Fruit fly (Drosophila melanogaster) whole organism, pupa: ENCODE data around the gene Jon25Biii.

Source experiments
- CG34367 ChIP-seq: fragments of 200-800 bp; sonication (Bioruptor generic); optimal IDR thresholded peaks from 2 replicates; lab custom pipeline; 2018; ENCODE audit warnings: missing biosample characterization, mild to moderate bottlenecking, missing genetic modification characterization
- CG4496 ChIP-seq: fragments of 200-800 bp; sonication (Bioruptor generic); IDR thresholded peaks from 3 replicates; pipeline ENCODE4 v1.3.6; 2022; ENCODE audit warnings: missing biosample characterization, missing genetic modification characterization
- CG8159 ChIP-seq: fragments of 200-800 bp; sonication (Bioruptor generic); optimal IDR thresholded peaks from 3 replicates; lab custom pipeline; 2018; ENCODE audit warnings: missing biosample characterization, mild to moderate bottlenecking, missing genetic modification characterization, moderate library complexity
- CG8301 ChIP-seq: fragments of 200-800 bp; sonication (Bioruptor generic); optimal IDR thresholded peaks from 2 replicates; lab custom pipeline; 2018; ENCODE audit warnings: missing biosample characterization, mild to moderate bottlenecking, missing genetic modification characterization
- EcR ChIP-seq: fragments of 200-800 bp; sonication (Bioruptor generic); optimal IDR thresholded peaks from 3 replicates; lab custom pipeline; 2019; ENCODE audit warnings: missing biosample characterization, missing genetic modification characterization, mild to moderate bottlenecking, moderate library complexity, missing genetic modification reagents
- rn ChIP-seq: fragments of 200-800 bp; sonication (Bioruptor generic); IDR thresholded peaks from 2 replicates; pipeline ENCODE4 v1.3.6; 2022; ENCODE audit warnings: missing biosample characterization, missing genetic modification characterization

DNA sequence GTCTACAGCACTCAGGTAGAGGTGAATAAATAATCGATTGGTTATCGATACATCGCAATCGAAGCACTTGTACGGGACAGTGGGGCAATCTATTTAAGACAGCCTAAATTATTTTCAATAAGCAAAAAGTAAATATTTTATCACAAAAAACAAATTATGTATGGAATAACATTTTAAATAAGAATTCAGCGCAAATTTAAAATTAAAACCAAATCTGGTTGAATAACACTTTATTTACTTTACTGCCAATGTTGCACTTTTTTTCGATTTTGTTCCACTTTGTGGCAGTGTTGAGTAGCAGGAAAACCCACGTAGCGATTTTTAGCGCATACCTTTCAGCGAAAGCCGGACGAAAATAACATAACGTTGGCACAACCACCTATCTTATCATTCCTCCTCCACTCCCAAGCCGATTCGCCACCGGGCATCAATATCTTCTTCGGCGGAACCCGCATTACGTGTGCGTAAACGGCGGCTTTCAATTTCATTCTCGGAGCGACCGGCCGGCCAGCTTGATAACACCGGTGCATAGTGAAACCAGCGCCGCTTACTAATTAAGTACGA, 26.5 kb upstream of the Jon25Biii start, which contains the start of the genes Gmd and CG3792:
- peak; percentile 92 for TF ChIP-seq CG8301 (tag; lab: Kevin White, UChicago)
- TF ChIP-seq CG8159 (tag; lab: Kevin White, UChicago): peak; percentile 95
- TF ChIP-seq CG4496 (GFP tag; lab: Robert Waterston, UW): peak; percentile 97
- TF ChIP-seq EcR: peak; percentile 6
- peak; percentile 85 for TF ChIP-seq CG34367 (tag; lab: Kevin White, UChicago)
- peak; percentile 87 for TF ChIP-seq rn (GFP tag; lab: Robert Waterston, UW)
